ENCODE assay signal across 6 worm cellular contexts in genomic region chrV:7216016-7216415, ce11.
TF ChIP-seq lines count a peak whose summit lies in the region.

No protein-coding gene starts in this region.

TF ChIP-seq in whole organism, L1 larva, 84 proteins besides CTCF, POLR2A, EP300 and RAD21 (continues in another document):
- no peak for TF ChIP-seq ets-5 (GFP tag; IDR thresholded peaks at IDR 0.05; lab: Robert Waterston, UW)
- TF ChIP-seq zip-4 (GFP tag; optimal IDR thresholded peaks at IDR 0.05; lab: Kevin White, UChicago): no peak
- TF ChIP-seq lsy-2 (tag; optimal IDR thresholded peaks at IDR 0.05; lab: Kevin White, UChicago): peak in 1 of 2 experiments; percentile 22
- TF ChIP-seq efl-1 (optimal IDR thresholded peaks at IDR 0.05; lab: Kevin White, UChicago): peak; percentile 4 to 11
- TF ChIP-seq efl-1 (GFP tag; optimal IDR thresholded peaks at IDR 0.05 in 1 of 2; lab: Kevin White, UChicago): no peak
- TF ChIP-seq isw-1 (GFP tag; IDR thresholded peaks at IDR 0.05; lab: Robert Waterston, UW): peak; percentile 20
- peak; percentile 1 for TF ChIP-seq unc-86 (tag; optimal IDR thresholded peaks at IDR 0.05; lab: Kevin White, UChicago)
- TF ChIP-seq nhr-76 (tag; optimal IDR thresholded peaks at IDR 0.05; lab: Kevin White, UChicago): no peak
- no peak for TF ChIP-seq mdl-1 (tag; optimal IDR thresholded peaks at IDR 0.05; lab: Kevin White, UChicago)
- TF ChIP-seq nhr-12 (tag; optimal IDR thresholded peaks at IDR 0.05; lab: Kevin White, UChicago): no peak
- no peak for TF ChIP-seq nhr-84 (tag; optimal IDR thresholded peaks at IDR 0.05; lab: Kevin White, UChicago)
- no peak for TF ChIP-seq Y116A8C.19 (tag; optimal IDR thresholded peaks at IDR 0.05; lab: Kevin White, UChicago; ENCODE audit: borderline replicate concordance)
- TF ChIP-seq dpl-1 (GFP tag; optimal IDR thresholded peaks at IDR 0.05; lab: Kevin White, UChicago): peak in 1 of 3 experiments; percentile 0
- no peak for TF ChIP-seq unc-98 (GFP tag; IDR thresholded peaks at IDR 0.05; lab: Robert Waterston, UW)
- peak; percentile 54 for TF ChIP-seq lin-14 (GFP tag; optimal IDR thresholded peaks at IDR 0.05; lab: Kevin White, UChicago)

TF ChIP-seq in whole organism, L2 larva, 48 proteins besides CTCF, POLR2A, EP300 and RAD21 (continues in another document):
- no peak for TF ChIP-seq nhr-12 (tag; optimal IDR thresholded peaks at IDR 0.05; lab: Kevin White, UChicago)
- no peak for TF ChIP-seq nhr-129 (tag; optimal IDR thresholded peaks at IDR 0.05; lab: Kevin White, UChicago)
- TF ChIP-seq mab-5 (tag; optimal IDR thresholded peaks at IDR 0.05; lab: Kevin White, UChicago): no peak
- TF ChIP-seq sma-3 (GFP tag; optimal IDR thresholded peaks at IDR 0.05; lab: Kevin White, UChicago): no peak
- TF ChIP-seq lin-39 (tag; optimal IDR thresholded peaks at IDR 0.05; lab: Kevin White, UChicago): no peak
- peak; percentile 12 for TF ChIP-seq C34F6.9 (tag; optimal IDR thresholded peaks at IDR 0.05; lab: Kevin White, UChicago)
- TF ChIP-seq ama-1 (optimal IDR thresholded peaks at IDR 0.05; lab: Kevin White, UChicago): no peak
- TF ChIP-seq lsy-2 (tag; optimal IDR thresholded peaks at IDR 0.05; lab: Kevin White, UChicago): peak in 1 of 2 experiments; percentile 3
- no peak for TF ChIP-seq nhr-23 (tag; optimal IDR thresholded peaks at IDR 0.05; lab: Kevin White, UChicago)
- TF ChIP-seq lin-11 (tag; optimal IDR thresholded peaks at IDR 0.05; lab: Kevin White, UChicago): no peak
- no peak for TF ChIP-seq unc-39 (tag; optimal IDR thresholded peaks at IDR 0.05; lab: Kevin White, UChicago)
- TF ChIP-seq mdl-1 (tag; optimal IDR thresholded peaks at IDR 0.05; lab: Kevin White, UChicago): no peak
- no peak for TF ChIP-seq nhr-77 (tag; optimal IDR thresholded peaks at IDR 0.05; lab: Kevin White, UChicago)
- no peak for TF ChIP-seq nhr-237 (tag; optimal IDR thresholded peaks at IDR 0.05; lab: Kevin White, UChicago)
- TF ChIP-seq crh-2 (tag; optimal IDR thresholded peaks at IDR 0.05; lab: Kevin White, UChicago): no peak
- TF ChIP-seq Y55F3AM.14 (GFP tag; optimal IDR thresholded peaks at IDR 0.05; lab: Kevin White, UChicago): no peak
- no peak for TF ChIP-seq ceh-16 (tag; optimal IDR thresholded peaks at IDR 0.05; lab: Kevin White, UChicago)

TF ChIP-seq in whole organism, L3 larva, 47 proteins besides CTCF, POLR2A, EP300 and RAD21 (continues in another document):
- TF ChIP-seq eor-1 (tag; optimal IDR thresholded peaks at IDR 0.05; lab: Kevin White, UChicago): no peak
- TF ChIP-seq snpc-4 (tag; optimal IDR thresholded peaks at IDR 0.05; lab: Kevin White, UChicago): peak; percentile 11
- no peak for TF ChIP-seq mml-1 (tag; optimal IDR thresholded peaks at IDR 0.05; lab: Kevin White, UChicago)
- no peak for TF ChIP-seq pha-4 (tag; optimal IDR thresholded peaks at IDR 0.05; lab: Kevin White, UChicago)
- TF ChIP-seq fos-1 (tag; optimal IDR thresholded peaks at IDR 0.05; lab: Kevin White, UChicago): no peak
- TF ChIP-seq nhr-11 (tag; optimal IDR thresholded peaks at IDR 0.05; lab: Kevin White, UChicago): no peak
- no peak for TF ChIP-seq nhr-67 (tag; optimal IDR thresholded peaks at IDR 0.05; lab: Kevin White, UChicago)
- TF ChIP-seq lsy-12 (tag; optimal IDR thresholded peaks at IDR 0.05; lab: Kevin White, UChicago): no peak
- peak; percentile 28 for TF ChIP-seq lin-15B (tag; optimal IDR thresholded peaks at IDR 0.05; lab: Kevin White, UChicago)
- TF ChIP-seq ceh-9 (tag; optimal IDR thresholded peaks at IDR 0.05; lab: Kevin White, UChicago): no peak
- TF ChIP-seq nhr-77 (tag; optimal IDR thresholded peaks at IDR 0.05; lab: Kevin White, UChicago): no peak
- TF ChIP-seq ZK546.5 (tag; optimal IDR thresholded peaks at IDR 0.05; lab: Kevin White, UChicago): no peak
- TF ChIP-seq unc-62 (GFP tag; optimal IDR thresholded peaks at IDR 0.05; lab: Kevin White, UChicago): no peak
- TF ChIP-seq aly-2 (tag; optimal IDR thresholded peaks at IDR 0.05; lab: Kevin White, UChicago): no peak
- no peak for TF ChIP-seq elt-3 (tag; optimal IDR thresholded peaks at IDR 0.05; lab: Kevin White, UChicago)
- TF ChIP-seq hmg-11 (tag; optimal IDR thresholded peaks at IDR 0.05; lab: Kevin White, UChicago): peak; percentile 44
- no peak for TF ChIP-seq fkh-2 (tag; optimal IDR thresholded peaks at IDR 0.05; lab: Kevin White, UChicago)

TF ChIP-seq in whole organism, L4 larva, 104 proteins besides CTCF, POLR2A, EP300 and RAD21:
- TF ChIP-seq set-16 (GFP tag; IDR thresholded peaks at IDR 0.05; lab: Robert Waterston, UW) (peak; percentile 38), lsy-2 (tag; optimal IDR thresholded peaks at IDR 0.05; lab: Kevin White, UChicago) (peak in 1 of 2 experiments; percentile 3), pqm-1 (tag; optimal IDR thresholded peaks at IDR 0.05; lab: Kevin White, UChicago) (no peak), mep-1 (tag; optimal IDR thresholded peaks at IDR 0.05; lab: Kevin White, UChicago) (peak; percentile 15), hif-1 (tag; optimal IDR thresholded peaks at IDR 0.05; lab: Kevin White, UChicago) (no peak), hlh-30 (tag; optimal IDR thresholded peaks at IDR 0.05; lab: Kevin White, UChicago; ENCODE audit: insufficient read depth) (peak; percentile 59), rbr-2 (tag; optimal IDR thresholded peaks at IDR 0.05; lab: Kevin White, UChicago) (peak; percentile 27), unc-62 (GFP tag; optimal IDR thresholded peaks at IDR 0.05 in 1 of 2; lab: Kevin White, UChicago) (peak in 1 of 2 experiments; percentile 72), unc-62 (tag; optimal IDR thresholded peaks at IDR 0.05; lab: Kevin White, UChicago) (no peak)

TF ChIP-seq in whole organism, late embryonic, 69 proteins besides CTCF, POLR2A, EP300 and RAD21:
- no peak for TF ChIP-seq eyg-1 (tag; optimal IDR thresholded peaks at IDR 0.05; lab: Kevin White, UChicago)
- peak; percentile 4 for TF ChIP-seq ceh-18 (tag; optimal IDR thresholded peaks at IDR 0.05; lab: Kevin White, UChicago)
- peak; percentile 5 for TF ChIP-seq ceh-31 (tag; optimal IDR thresholded peaks at IDR 0.05; lab: Kevin White, UChicago)
- TF ChIP-seq unc-42 (tag; optimal IDR thresholded peaks at IDR 0.05; lab: Kevin White, UChicago): peak; percentile 23

TF ChIP-seq in whole organism, young adult, 124 proteins besides CTCF, POLR2A, EP300 and RAD21:
- TF ChIP-seq ets-4 (GFP tag; optimal IDR thresholded peaks at IDR 0.05; lab: Kevin White, UChicago) (no peak), hrde-1 (tag; optimal IDR thresholded peaks at IDR 0.05; lab: Kevin White, UChicago; ENCODE audit: borderline replicate concordance) (no peak), nhr-90 (tag; optimal IDR thresholded peaks at IDR 0.05; lab: Kevin White, UChicago) (no peak), zim-3 (tag; optimal IDR thresholded peaks at IDR 0.05; lab: Kevin White, UChicago) (no peak), tbx-9 (tag; optimal IDR thresholded peaks at IDR 0.05; lab: Kevin White, UChicago; ENCODE audit: borderline replicate concordance) (no peak), dox-1 (GFP tag; IDR thresholded peaks at IDR 0.05; lab: Robert Waterston, UW) (peak; percentile 8; the same call in 1 of the 2 replicates), B0336.3 (GFP tag; IDR thresholded peaks at IDR 0.05; lab: Robert Waterston, UW) (no peak), ztf-22 (GFP tag; optimal IDR thresholded peaks at IDR 0.05; lab: Kevin White, UChicago) (no peak), snpc-3.4 (tag; optimal IDR thresholded peaks at IDR 0.05; lab: Kevin White, UChicago) (no peak), lag-1 (GFP tag; IDR thresholded peaks at IDR 0.05; lab: Robert Waterston, UW) (no peak), mel-28 (tag; optimal IDR thresholded peaks at IDR 0.05; lab: Kevin White, UChicago; ENCODE audit: borderline replicate concordance) (no peak), pha-4 (tag; optimal IDR thresholded peaks at IDR 0.05; lab: Kevin White, UChicago) (no peak), cebp-1 (GFP tag; IDR thresholded peaks at IDR 0.05; lab: Robert Waterston, UW) (no peak), cebp-1 (tag; optimal IDR thresholded peaks at IDR 0.05; lab: Kevin White, UChicago) (peak; percentile 16), atf-7 (tag; optimal IDR thresholded peaks at IDR 0.05; lab: Kevin White, UChicago) (no peak), unc-62 (GFP tag; optimal IDR thresholded peaks at IDR 0.05; lab: Kevin White, UChicago) (no peak), madf-10 (tag; optimal IDR thresholded peaks at IDR 0.05; lab: Kevin White, UChicago) (no peak), hsf-1 (GFP tag; IDR thresholded peaks at IDR 0.05; lab: Robert Waterston, UW) (0 out of 2 replicates have a peak, but pooled peaks have one; percentile 22), ccch-3 (GFP tag; optimal IDR thresholded peaks at IDR 0.05; lab: Kevin White, UChicago) (no peak), ceh-58 (GFP tag; IDR thresholded peaks at IDR 0.05; lab: Robert Waterston, UW) (no peak), bed-2 (GFP tag; IDR thresholded peaks at IDR 0.05; lab: Robert Waterston, UW) (no peak), tbp1 (GFP tag; optimal IDR thresholded peaks at IDR 0.05; lab: Kevin White, UChicago) (no peak), aptf-3 (GFP tag; IDR thresholded peaks at IDR 0.05; lab: Robert Waterston, UW) (no peak), egl-44 (GFP tag; IDR thresholded peaks at IDR 0.05; lab: Robert Waterston, UW) (no peak), lin-26 (GFP tag; IDR thresholded peaks at IDR 0.05; lab: Robert Waterston, UW) (no peak), egrh-3 (GFP tag; IDR thresholded peaks at IDR 0.05; lab: Robert Waterston, UW) (no peak), zfh-2 (GFP tag; conservative IDR thresholded peaks at IDR 0.05; lab: Robert Waterston, UW) (peak; percentile 71), ztf-25 (GFP tag; IDR thresholded peaks at IDR 0.05; lab: Robert Waterston, UW) (no peak), lir-1 (GFP tag; conservative IDR thresholded peaks at IDR 0.05; lab: Robert Waterston, UW) (no peak), tlf-1 (GFP tag; optimal IDR thresholded peaks at IDR 0.05; lab: Kevin White, UChicago) (no peak), snpc-1.1 (tag; optimal IDR thresholded peaks at IDR 0.05; lab: Kevin White, UChicago; ENCODE audit: insufficient read depth) (no peak), C06A6.2 (GFP tag; conservative IDR thresholded peaks at IDR 0.05; lab: Robert Waterston, UW) (no peak), F57C9.4 (tag; optimal IDR thresholded peaks at IDR 0.05; lab: Kevin White, UChicago) (no peak)
TF ChIP-seq in whole organism, young adult: peak in this region for 4.
